Fruit fly (Drosophila melanogaster) whole organism, embryonic: ENCODE data around the gene RpS28a.

Experiments
- CG16813 ChIP-seq: fragments of 200-800 bp; sonication (Bioruptor generic); IDR thresholded peaks from 3 replicates; pipeline ENCODE4 v1.3.6; 2022; ENCODE audit warnings: missing biosample characterization, missing genetic modification characterization; ENCODE audit not compliant: partially characterized antibody
- CG30020 ChIP-seq: fragments of 200-800 bp; optimal IDR thresholded peaks from 2 replicates; lab custom pipeline; 2019; ENCODE audit warnings: missing biosample characterization, mild to moderate bottlenecking, missing genetic modification characterization, moderate library complexity
- CG3726 ChIP-seq: fragments of 200-800 bp; sonication (Bioruptor generic); IDR thresholded peaks from 3 replicates; pipeline ENCODE4, ENCODE4 v1.3.6; 2022; ENCODE audit warnings: missing biosample characterization, missing genetic modification characterization
- CG5245 ChIP-seq: fragments of 200-800 bp; sonication (Bioruptor generic); optimal IDR thresholded peaks from 3 replicates; lab custom pipeline; 2016; ENCODE audit warnings: missing biosample characterization, missing genetic modification characterization
- CG8388 ChIP-seq: fragments of 200-800 bp; sonication (Bioruptor generic); optimal IDR thresholded peaks from 2 replicates; lab custom pipeline; 2019; ENCODE audit warnings: missing biosample characterization, mild to moderate bottlenecking, missing genetic modification characterization, moderate library complexity
- ERR ChIP-seq: fragments of 200-800 bp; sonication (Bioruptor generic); optimal IDR thresholded peaks from 2 replicates; lab custom pipeline; 2016; ENCODE audit warnings: missing biosample characterization, missing genetic modification characterization
- Hsf ChIP-seq: fragments of 200-800 bp; sonication (Bioruptor generic); optimal IDR thresholded peaks from 3 replicates; lab custom pipeline; 2016; ENCODE audit warnings: missing biosample characterization, missing genetic modification characterization
- Nf-YC ChIP-seq: fragments of 200-800 bp; optimal IDR thresholded peaks from 3 replicates; lab custom pipeline; 2019; ENCODE audit warnings: missing biosample characterization, mild to moderate bottlenecking, missing genetic modification characterization, moderate library complexity
- Stat92E ChIP-seq, 3 experiments: fragments of >200 bp in 2 of 3; fragments of 200-800 bp in 1 of 3; sonication (Bioruptor generic) in 1 of 3; optimal IDR thresholded peaks; 2 replicates each; lab custom pipeline; 2017 to 2019; ENCODE audit warnings: missing biosample characterization in 3 of 3, missing genetic modification characterization in 3 of 3, mild to moderate bottlenecking in 1 of 3, moderate library complexity in 1 of 3
- kni ChIP-seq: fragments of 200-800 bp; sonication (Bioruptor generic); optimal IDR thresholded peaks from 3 replicates; lab custom pipeline; 2017; ENCODE audit warnings: mild to moderate bottlenecking, missing biosample characterization, missing genetic modification reagents, missing genetic modification characterization
- unpg ChIP-seq: fragments of 200-800 bp; sonication (Bioruptor generic); optimal IDR thresholded peaks from 3 replicates; lab custom pipeline; 2018; ENCODE audit warnings: missing biosample characterization, mild to moderate bottlenecking, missing genetic modification characterization, moderate library complexity

DNA sequence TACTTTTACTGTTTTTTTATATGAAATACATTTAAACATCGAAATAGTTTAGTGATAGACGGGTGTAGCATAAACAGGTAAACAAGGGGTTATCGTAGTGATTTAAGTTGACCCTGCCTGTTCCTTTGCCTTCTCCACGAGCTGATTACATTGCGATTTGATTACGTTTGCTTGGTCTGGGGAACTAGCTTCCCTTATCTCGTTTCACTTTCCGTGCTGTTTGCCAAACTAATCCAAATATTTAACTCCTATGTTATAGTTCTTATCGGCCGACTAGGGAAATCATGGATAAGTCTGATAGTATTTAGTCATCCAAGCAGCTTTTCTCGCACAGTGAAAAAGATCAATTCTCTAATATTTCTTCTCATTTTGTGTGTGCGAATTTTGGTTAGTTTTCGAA lies 39.5 kb upstream of the RpS28a start:
- TF ChIP-seq Nf-YC (no peak), kni (GFP tag; lab: Kevin White, UChicago) (no peak), ERR (GFP tag; lab: Kevin White, UChicago) (no peak), CG8388 (no peak), CG3726 (GFP tag; lab: Robert Waterston, UW) (no peak), CG5245 (GFP tag; lab: Kevin White, UChicago) (no peak), CG30020 (tag; lab: Kevin White, UChicago) (no peak), CG16813 (GFP tag; lab: Robert Waterston, UW) (no peak), unpg (no peak), Stat92E (GFP tag; optimal IDR thresholded peaks at IDR 0.05; lab: Kevin White, UChicago) (no peak), Hsf (GFP tag; lab: Kevin White, UChicago) (no peak)
